Worm (Caenorhabditis elegans): ENCODE data around the gene pfd-2.

ce11 chrII:4334448-4334847 lies 7.9 kb downstream of the pfd-2 start, which contains the start of gene madf-3:
- TF ChIP-seq snpc-4 (GFP tag; optimal IDR thresholded peaks at IDR 0.05) (no peak), snpc-4 (tag; optimal IDR thresholded peaks at IDR 0.05) (no peak), rec-8 (tag; optimal IDR thresholded peaks at IDR 0.05) (no peak), ceh-27 (GFP tag; optimal IDR thresholded peaks at IDR 0.05) (no peak), Y56A3A.18 (GFP tag; IDR thresholded peaks at IDR 0.05) (no peak), T26A5.8 (tag; optimal IDR thresholded peaks at IDR 0.05) (no peak), ceh-40 (GFP tag; IDR thresholded peaks at IDR 0.05) (no peak), egrh-3 (GFP tag; IDR thresholded peaks at IDR 0.05) (no peak), pha-4 (tag; optimal IDR thresholded peaks at IDR 0.05) (no peak), ama-1 (optimal IDR thresholded peaks at IDR 0.05) (no peak), ama-1 (GFP tag; optimal IDR thresholded peaks at IDR 0.05) (no peak), dpl-1 (GFP tag; optimal IDR thresholded peaks at IDR 0.05) (no peak), lir-1 (GFP tag; conservative IDR thresholded peaks at IDR 0.05) (no peak)
